Worm (Caenorhabditis elegans): ENCODE measurements around the gene BE10.4.

Gene BE10.4

DNA sequence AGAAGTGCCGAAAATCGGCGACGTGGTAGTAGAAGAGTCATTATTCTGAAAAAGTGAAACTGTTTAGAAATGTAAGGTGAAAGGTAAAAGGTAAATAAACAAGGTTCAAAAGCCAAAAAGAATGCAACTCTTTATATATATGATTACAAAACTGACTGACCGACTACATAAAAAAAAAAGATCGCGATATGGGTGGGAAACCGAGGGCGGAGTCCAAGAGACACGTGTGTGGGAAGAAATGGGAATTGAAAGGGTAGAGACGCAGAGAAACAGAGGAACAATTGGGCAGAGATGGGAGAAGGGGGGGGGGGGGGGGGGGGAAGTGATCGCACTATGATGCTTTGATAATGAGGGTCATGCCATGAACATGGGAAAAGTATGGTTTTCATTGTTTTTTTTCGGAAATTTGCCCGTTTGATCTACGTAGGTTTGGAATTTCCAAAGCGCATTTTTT is 25.6 kb downstream of the BE10.4 start, which contains the start of gene Y37D8A.4 (continued):
- TF ChIP-seq hmg-1.2 (GFP tag; IDR thresholded peaks at IDR 0.05) = peak; percentile 40; the same call in 1 of the 2 replicates
- no peak for TF ChIP-seq mes-4 (tag; optimal IDR thresholded peaks at IDR 0.05)
- peak; percentile 93 for TF ChIP-seq egrh-3 (GFP tag; IDR thresholded peaks at IDR 0.05)
- 0 out of 2 replicates have a peak, but pooled peaks have one; percentile 9 for TF ChIP-seq nfyb-1 (GFP tag; IDR thresholded peaks at IDR 0.05)
- no peak for TF ChIP-seq cebp-1 (GFP tag; IDR thresholded peaks at IDR 0.05)
- TF ChIP-seq cebp-1 (tag; optimal IDR thresholded peaks at IDR 0.05) = peak; percentile 69
- 0 out of 2 replicates have a peak, but pooled peaks have one; percentile 30 for TF ChIP-seq lin-26 (GFP tag; IDR thresholded peaks at IDR 0.05)

DNA sequence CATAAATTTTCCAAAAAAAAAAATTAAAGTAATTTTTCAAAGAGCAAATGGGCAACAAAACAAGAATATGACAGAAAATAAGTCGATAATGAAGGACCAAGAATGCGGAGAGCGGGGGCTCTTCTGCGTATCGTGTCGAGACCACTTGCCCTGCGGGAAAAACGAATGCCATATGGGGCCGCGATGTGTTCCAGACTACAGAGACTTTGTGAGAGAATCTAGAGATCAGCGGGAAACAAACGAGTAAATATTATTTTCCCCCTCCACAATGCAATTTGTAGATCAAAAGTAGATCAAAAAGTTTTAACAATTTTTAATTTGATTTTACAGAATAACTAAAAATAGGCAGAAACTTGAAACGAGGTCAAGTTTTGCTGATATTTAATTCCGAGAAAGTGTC is 26.9 kb downstream of the BE10.4 start:
- TF ChIP-seq dox-1 (GFP tag; IDR thresholded peaks at IDR 0.05) = no peak
- TF ChIP-seq hlh-26 (GFP tag; conservative IDR thresholded peaks at IDR 0.05) = no peak
- TF ChIP-seq aptf-2 (GFP tag; conservative IDR thresholded peaks at IDR 0.05) = peak; percentile 88
- TF ChIP-seq T26A5.8 (tag; optimal IDR thresholded peaks at IDR 0.05) = no peak
- no peak for TF ChIP-seq Y53F4B.3 (GFP tag; IDR thresholded peaks at IDR 0.05)
- TF ChIP-seq cebp-1 (GFP tag; IDR thresholded peaks at IDR 0.05) = no peak
- no peak for TF ChIP-seq cebp-1 (tag; optimal IDR thresholded peaks at IDR 0.05)
- TF ChIP-seq ztf-26 (tag; optimal IDR thresholded peaks at IDR 0.05) = no peak
- no peak for TF ChIP-seq ztf-18 (tag; optimal IDR thresholded peaks at IDR 0.05)
- peak; percentile 50 for TF ChIP-seq efl-1 (GFP tag; optimal IDR thresholded peaks at IDR 0.05)
- TF ChIP-seq nhr-120 (GFP tag; IDR thresholded peaks at IDR 0.05) = no peak
- TF ChIP-seq madf-8 (GFP tag; conservative IDR thresholded peaks at IDR 0.05) = 0 out of 2 replicates have a peak, but pooled peaks have one; percentile 11
- no peak for TF ChIP-seq die-1 (tag; optimal IDR thresholded peaks at IDR 0.05)
- no peak for TF ChIP-seq Y95B8A.8 (GFP tag; IDR thresholded peaks at IDR 0.05)
- TF ChIP-seq F23B12.7 (tag; optimal IDR thresholded peaks at IDR 0.05; ENCODE audit: insufficient read depth) = no peak
- TF ChIP-seq nfyb-1 (GFP tag; IDR thresholded peaks at IDR 0.05) = no peak
- TF ChIP-seq madf-6 (GFP tag; IDR thresholded peaks at IDR 0.05) = peak; percentile 52; the same call in 1 of the 2 replicates

DNA sequence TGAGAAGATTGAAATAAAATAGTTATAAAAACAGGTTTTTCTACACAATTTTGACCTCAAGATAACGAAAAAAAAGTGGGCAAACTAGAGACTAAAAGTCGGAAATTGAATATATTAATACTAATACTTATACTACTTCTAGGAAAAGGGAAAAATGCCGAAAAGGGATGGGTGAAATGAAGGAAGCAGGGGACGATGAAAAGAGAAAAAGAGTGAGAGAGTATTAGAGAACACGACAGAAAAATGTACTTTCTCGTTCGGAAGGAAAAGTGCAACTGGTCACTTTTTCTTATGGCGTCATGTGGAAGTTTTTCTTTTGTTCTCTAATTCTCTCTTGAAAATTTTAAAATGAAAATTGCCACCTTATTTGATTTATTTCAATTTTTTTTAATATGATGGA is 28.0 kb downstream of the BE10.4 start:
- TF ChIP-seq rec-8 (tag; optimal IDR thresholded peaks at IDR 0.05) = no peak
- peak; percentile 27; the same call in 1 of the 2 replicates for TF ChIP-seq hmg-1.2 (GFP tag; IDR thresholded peaks at IDR 0.05)
- no peak for TF ChIP-seq T26A5.8 (tag; optimal IDR thresholded peaks at IDR 0.05)
- no peak for TF ChIP-seq ekl-4 (GFP tag; IDR thresholded peaks at IDR 0.05)
- TF ChIP-seq nhr-80 (tag; optimal IDR thresholded peaks at IDR 0.05) = peak; percentile 27
- no peak for TF ChIP-seq B0019.2 (GFP tag; conservative IDR thresholded peaks at IDR 0.05)
- TF ChIP-seq somi-1 (GFP tag; optimal IDR thresholded peaks at IDR 0.05) = peak; percentile 51
- no peak for TF ChIP-seq F55B11.4 (tag; optimal IDR thresholded peaks at IDR 0.05; ENCODE audit: borderline replicate concordance, insufficient read depth)
- TF ChIP-seq lin-40 (tag; optimal IDR thresholded peaks at IDR 0.05) = peak; percentile 70
- no peak for TF ChIP-seq tbp1 (GFP tag; optimal IDR thresholded peaks at IDR 0.05)
- no peak for TF ChIP-seq nfyb-1 (GFP tag; IDR thresholded peaks at IDR 0.05)
- TF ChIP-seq cebp-1 (GFP tag; IDR thresholded peaks at IDR 0.05) = no peak
- TF ChIP-seq cebp-1 (tag; optimal IDR thresholded peaks at IDR 0.05) = peak; percentile 21
- TF ChIP-seq ztf-28 (GFP tag; IDR thresholded peaks at IDR 0.05) = no peak
- peak; percentile 0 for TF ChIP-seq ztf-26 (tag; optimal IDR thresholded peaks at IDR 0.05)
- no peak for TF ChIP-seq madf-8 (GFP tag; conservative IDR thresholded peaks at IDR 0.05)
- TF ChIP-seq let-526 (GFP tag; IDR thresholded peaks at IDR 0.05) = no peak

DNA sequence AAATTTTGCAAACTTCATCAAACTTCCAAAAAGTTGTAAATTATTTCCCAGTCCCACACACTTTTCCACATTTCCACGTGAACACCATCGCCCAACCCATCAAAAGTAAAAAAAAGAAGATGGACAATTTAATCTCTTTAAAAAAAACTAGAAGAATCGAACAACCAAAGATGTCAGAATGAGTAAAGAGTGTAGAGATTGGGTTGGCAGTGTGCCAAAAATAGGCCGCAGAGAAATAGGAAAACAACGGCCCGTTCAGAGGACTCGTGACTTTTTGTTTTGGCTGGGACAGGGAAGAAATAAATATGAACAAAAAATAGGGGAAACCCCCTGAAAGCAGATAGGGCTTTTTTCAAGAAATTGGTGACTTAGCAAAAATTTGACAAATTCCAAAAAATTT is 29.6 kb downstream of the BE10.4 start:
- TF ChIP-seq F57A8.1 (GFP tag; optimal IDR thresholded peaks at IDR 0.05) (no peak), die-1 (tag; optimal IDR thresholded peaks at IDR 0.05) (peak; percentile 5), lin-26 (GFP tag; IDR thresholded peaks at IDR 0.05) (peak; percentile 40; the same call in 1 of the 2 replicates), hlh-12 (tag; optimal IDR thresholded peaks at IDR 0.05) (no peak), cebp-1 (GFP tag; IDR thresholded peaks at IDR 0.05) (no peak), cebp-1 (tag; optimal IDR thresholded peaks at IDR 0.05) (peak; percentile 23), madf-8 (GFP tag; conservative IDR thresholded peaks at IDR 0.05) (no peak), K12H6.12 (tag; optimal IDR thresholded peaks at IDR 0.05) (peak; percentile 34), mes-4 (tag; optimal IDR thresholded peaks at IDR 0.05) (no peak), somi-1 (GFP tag; optimal IDR thresholded peaks at IDR 0.05) (peak; percentile 74), ztf-26 (tag; optimal IDR thresholded peaks at IDR 0.05) (peak; percentile 81), lin-40 (tag; optimal IDR thresholded peaks at IDR 0.05) (peak; percentile 72)
